Worm (Caenorhabditis elegans): ENCODE data around the gene Y69A2AR.31.

Gene Y69A2AR.31

DNA sequence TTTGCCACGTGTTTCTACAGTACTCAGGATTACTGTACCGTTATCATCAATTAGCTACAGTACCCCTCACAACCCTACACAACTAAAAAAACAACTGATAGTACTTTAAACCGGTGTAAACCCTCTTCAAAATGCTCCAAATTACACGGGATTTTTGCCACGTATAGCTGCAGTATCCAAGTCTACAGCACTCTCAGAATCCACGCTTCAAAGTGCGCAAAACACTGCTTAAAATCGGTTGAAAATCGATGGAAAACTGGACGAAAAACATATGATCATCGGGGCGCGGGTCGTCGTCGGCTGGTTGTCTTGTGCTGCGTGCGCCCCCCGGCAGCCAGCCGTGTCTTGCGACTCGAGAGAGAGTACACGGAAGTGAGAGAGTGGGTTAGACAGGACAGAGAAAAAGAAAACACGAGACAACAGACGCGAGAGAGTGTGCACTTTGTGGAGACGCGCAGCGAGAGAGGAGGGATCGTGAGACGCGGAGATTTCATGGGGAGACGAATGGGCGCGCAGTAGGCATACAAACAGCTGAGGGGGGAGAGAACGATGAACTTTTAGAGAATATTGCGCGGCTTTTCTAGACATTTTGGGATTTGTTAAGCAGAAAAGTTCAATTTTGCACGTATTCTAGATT is 44.6 kb upstream of the Y69A2AR.31 start:
- TF ChIP-seq nhr-237 (tag; optimal IDR thresholded peaks at IDR 0.05) (peak; percentile 57), flh-1 (GFP tag; optimal IDR thresholded peaks at IDR 0.05) (no peak), ham-2 (GFP tag; optimal IDR thresholded peaks at IDR 0.05) (peak; percentile 8), unc-62 (GFP tag; optimal IDR thresholded peaks at IDR 0.05) (peak; percentile 9), pha-4 (tag; optimal IDR thresholded peaks at IDR 0.05) (peak; percentile 65), cnd-1 (tag; optimal IDR thresholded peaks at IDR 0.05) (peak; percentile 11), drap-1 (GFP tag; optimal IDR thresholded peaks at IDR 0.05) (peak; percentile 8), M03D4.4 (tag; optimal IDR thresholded peaks at IDR 0.05) (no peak), lsy-2 (tag; optimal IDR thresholded peaks at IDR 0.05) (peak; percentile 37), hlh-1 (tag; optimal IDR thresholded peaks at IDR 0.05) (peak; percentile 57), sem-2 (GFP tag; optimal IDR thresholded peaks at IDR 0.05) (no peak), ztf-11 (tag; optimal IDR thresholded peaks at IDR 0.05) (no peak), unc-120 (tag; optimal IDR thresholded peaks at IDR 0.05; ENCODE audit: poor library complexity, severe bottlenecking) (peak; percentile 39)

DNA sequence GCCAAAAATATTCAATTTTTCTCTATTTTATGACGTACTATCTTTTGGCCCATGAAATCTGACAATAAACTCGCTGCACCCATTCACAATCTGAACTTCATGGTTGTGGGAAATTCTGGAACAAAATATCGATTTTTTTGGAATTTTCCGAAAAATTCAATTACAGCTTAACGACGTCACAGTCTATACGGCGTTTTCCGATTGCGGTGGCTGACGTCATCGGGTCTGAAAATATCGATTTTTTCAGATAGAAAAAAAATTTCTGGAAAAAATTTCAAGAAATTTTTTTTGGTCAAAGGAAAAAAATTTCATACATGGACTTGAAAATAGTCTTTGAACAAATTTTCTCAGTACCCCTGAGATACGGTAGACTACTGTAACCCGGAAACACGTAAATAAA is 43.2 kb upstream of the Y69A2AR.31 start, which contains the start of gene ubc-8:
Gene ubc-8 (minus strand): TSS at position 227 of the 400 bp plus-strand sequence.
- no peak for TF ChIP-seq tbx-8 (GFP tag; optimal IDR thresholded peaks at IDR 0.05)
- TF ChIP-seq unc-120 (tag; optimal IDR thresholded peaks at IDR 0.05; ENCODE audit: poor library complexity, severe bottlenecking), result no peak
- TF ChIP-seq bed-3 (GFP tag; optimal IDR thresholded peaks at IDR 0.05), result no peak
- TF ChIP-seq nhr-76 (tag; optimal IDR thresholded peaks at IDR 0.05), result no peak
- no peak for TF ChIP-seq ceh-83 (GFP tag; optimal IDR thresholded peaks at IDR 0.05)
- TF ChIP-seq hlh-1 (tag; optimal IDR thresholded peaks at IDR 0.05), result no peak
- TF ChIP-seq M03D4.4 (tag; optimal IDR thresholded peaks at IDR 0.05), result no peak
- TF ChIP-seq mls-2 (tag; optimal IDR thresholded peaks at IDR 0.05), result no peak
- TF ChIP-seq nhr-28 (tag; optimal IDR thresholded peaks at IDR 0.05), result no peak
- no peak for TF ChIP-seq drap-1 (GFP tag; optimal IDR thresholded peaks at IDR 0.05)
- no peak for TF ChIP-seq nhr-237 (tag; optimal IDR thresholded peaks at IDR 0.05)
- TF ChIP-seq mab-5 (tag; optimal IDR thresholded peaks at IDR 0.05), result no peak

DNA sequence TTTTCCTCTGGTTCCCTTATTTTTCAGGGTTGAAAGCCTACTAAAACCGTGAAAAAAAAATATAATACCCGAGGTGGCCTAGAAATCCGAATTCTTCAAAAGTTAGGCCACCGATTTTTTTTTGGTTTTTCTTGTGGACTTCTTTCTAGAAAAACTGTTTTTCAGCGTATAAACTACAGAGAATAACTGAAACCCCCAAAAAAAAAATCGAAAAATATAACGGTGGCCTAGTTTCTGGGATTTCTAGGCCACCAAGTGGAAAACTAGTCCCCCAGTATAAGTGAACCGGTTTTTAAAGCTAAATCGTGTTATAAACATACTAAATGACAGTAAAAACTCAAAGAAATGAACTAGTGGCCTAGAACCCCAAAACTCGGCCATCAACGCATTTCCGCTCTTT is 41.9 kb upstream of the Y69A2AR.31 start:
- TF ChIP-seq sptf-1 (tag; optimal IDR thresholded peaks at IDR 0.05) (no peak), mab-5 (tag; optimal IDR thresholded peaks at IDR 0.05) (no peak), flh-1 (GFP tag; optimal IDR thresholded peaks at IDR 0.05) (no peak), ceh-83 (GFP tag; optimal IDR thresholded peaks at IDR 0.05) (peak; percentile 11), pha-4 (tag; optimal IDR thresholded peaks at IDR 0.05) (no peak)

DNA sequence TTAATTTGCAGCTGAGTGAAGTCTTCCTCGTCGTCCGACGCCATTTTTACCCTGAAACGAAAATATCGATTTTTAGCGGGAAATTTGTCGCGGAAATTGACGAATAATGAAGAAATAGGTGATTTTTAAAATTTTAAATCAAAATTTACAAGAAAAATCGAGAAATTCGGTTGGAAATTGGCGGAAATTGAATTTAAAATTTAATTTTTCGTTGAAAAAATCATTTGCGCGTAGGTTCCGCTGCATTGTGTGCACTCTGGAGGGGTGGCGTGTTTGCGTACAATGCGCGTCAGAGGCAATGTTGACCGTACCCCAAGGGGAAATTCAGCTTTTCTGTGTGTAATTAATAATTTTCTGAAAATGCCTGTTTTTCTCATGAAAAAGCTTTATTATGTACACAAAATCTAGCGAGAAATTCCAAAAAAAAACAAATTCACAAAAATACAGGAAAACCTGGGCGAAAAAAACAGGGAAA is 40.2 kb upstream of the Y69A2AR.31 start, which contains the start of gene Y94H6A.5:
Gene Y94H6A.5 (minus strand): TSS at position 51 of the 475 bp plus-strand sequence.
- no peak for TF ChIP-seq unc-120 (tag; optimal IDR thresholded peaks at IDR 0.05; ENCODE audit: poor library complexity, severe bottlenecking)
- TF ChIP-seq cnd-1 (tag; optimal IDR thresholded peaks at IDR 0.05), result no peak
- peak; percentile 59 for TF ChIP-seq lin-13 (tag; optimal IDR thresholded peaks at IDR 0.05)
- TF ChIP-seq ztf-11 (tag; optimal IDR thresholded peaks at IDR 0.05), result no peak
- TF ChIP-seq mep-1 (tag; optimal IDR thresholded peaks at IDR 0.05), result peak; percentile 1
- no peak for TF ChIP-seq mab-5 (tag; optimal IDR thresholded peaks at IDR 0.05)
- no peak for TF ChIP-seq bed-3 (GFP tag; optimal IDR thresholded peaks at IDR 0.05)
- no peak for TF ChIP-seq ceh-39 (tag; optimal IDR thresholded peaks at IDR 0.05)
- no peak for TF ChIP-seq elt-1 (tag; optimal IDR thresholded peaks at IDR 0.05; ENCODE audit: borderline replicate concordance, insufficient read depth)
- TF ChIP-seq ceh-43 (GFP tag; optimal IDR thresholded peaks at IDR 0.05), result no peak
- peak; percentile 95 for TF ChIP-seq lsy-2 (tag; optimal IDR thresholded peaks at IDR 0.05)
- no peak for TF ChIP-seq snpc-4 (tag; optimal IDR thresholded peaks at IDR 0.05)
- no peak for TF ChIP-seq lin-32 (GFP tag; optimal IDR thresholded peaks at IDR 0.05)
- TF ChIP-seq sptf-1 (tag; optimal IDR thresholded peaks at IDR 0.05), result no peak
- TF ChIP-seq ces-1 (GFP tag; optimal IDR thresholded peaks at IDR 0.05), result peak; percentile 45
- TF ChIP-seq nhr-237 (tag; optimal IDR thresholded peaks at IDR 0.05), result peak; percentile 2
- no peak for TF ChIP-seq sem-2 (GFP tag; optimal IDR thresholded peaks at IDR 0.05)
- TF ChIP-seq nhr-2 (tag; optimal IDR thresholded peaks at IDR 0.05), result no peak
- no peak for TF ChIP-seq unc-39 (tag; optimal IDR thresholded peaks at IDR 0.05)
- no peak for TF ChIP-seq tbx-8 (GFP tag; optimal IDR thresholded peaks at IDR 0.05)
- TF ChIP-seq drap-1 (GFP tag; optimal IDR thresholded peaks at IDR 0.05), result no peak
- TF ChIP-seq zip-8 (tag; optimal IDR thresholded peaks at IDR 0.05), result no peak
- TF ChIP-seq mls-2 (tag; optimal IDR thresholded peaks at IDR 0.05), result no peak
- no peak for TF ChIP-seq nhr-76 (tag; optimal IDR thresholded peaks at IDR 0.05)
- TF ChIP-seq ham-2 (GFP tag; optimal IDR thresholded peaks at IDR 0.05), result no peak
- no peak for TF ChIP-seq nhr-12 (tag; optimal IDR thresholded peaks at IDR 0.05)
- TF ChIP-seq elt-3 (tag; optimal IDR thresholded peaks at IDR 0.05), result no peak
- no peak for TF ChIP-seq hlh-1 (tag; optimal IDR thresholded peaks at IDR 0.05)
- no peak for TF ChIP-seq ceh-83 (GFP tag; optimal IDR thresholded peaks at IDR 0.05)
- TF ChIP-seq blmp-1 (tag; optimal IDR thresholded peaks at IDR 0.05), result no peak
- TF ChIP-seq M03D4.4 (tag; optimal IDR thresholded peaks at IDR 0.05), result no peak
- TF ChIP-seq unc-62 (GFP tag; optimal IDR thresholded peaks at IDR 0.05), result no peak
- no peak for TF ChIP-seq nhr-28 (tag; optimal IDR thresholded peaks at IDR 0.05)
- no peak for TF ChIP-seq flh-1 (GFP tag; optimal IDR thresholded peaks at IDR 0.05)
- peak; percentile 49 for TF ChIP-seq pha-4 (tag; optimal IDR thresholded peaks at IDR 0.05)
